Worm (Caenorhabditis elegans) whole organism, L3 larva: ENCODE measurements around the gene jtr-1.

ENCODE experiments used
- R02D3.7 ChIP-seq: fragments of 150-350 bp; optimal IDR thresholded peaks from 2 replicates; lab custom pipeline; 2014; ENCODE audit warnings: missing biosample characterization, missing genetic modification characterization
- ZK546.5 ChIP-seq: sonication (generic microtip); optimal IDR thresholded peaks from 2 replicates; lab custom pipeline; 2017; ENCODE audit warnings: missing biosample characterization, missing genetic modification characterization
- aly-2 ChIP-seq: fragments of 150-350 bp; optimal IDR thresholded peaks from 2 replicates; lab custom pipeline; 2014; ENCODE audit warnings: missing biosample characterization, missing genetic modification characterization
- ama-1 ChIP-seq: fragments of 150-350 bp; optimal IDR thresholded peaks from 2 replicates; lab custom pipeline; 2018
- ceh-28 ChIP-seq: fragments of 150-350 bp; optimal IDR thresholded peaks from 2 replicates; lab custom pipeline; 2014; ENCODE audit warnings: missing biosample characterization, missing genetic modification reagents, missing genetic modification characterization
- ceh-82 ChIP-seq: fragments of 150-350 bp; optimal IDR thresholded peaks from 2 replicates; lab custom pipeline; 2014; ENCODE audit warnings: missing biosample characterization, missing genetic modification characterization
- egl-5 ChIP-seq: fragments of 150-350 bp; optimal IDR thresholded peaks from 2 replicates; lab custom pipeline; 2017; ENCODE audit warnings: missing biosample characterization, missing genetic modification reagents, missing genetic modification characterization, inconsistent platforms
- elt-1 ChIP-seq: fragments of 150-350 bp; optimal IDR thresholded peaks from 2 replicates; lab custom pipeline; 2014; ENCODE audit warnings: missing biosample characterization, missing genetic modification characterization
- elt-2 ChIP-seq: sonication (generic microtip); optimal IDR thresholded peaks from 2 replicates; lab custom pipeline; 2016; ENCODE audit warnings: missing genetic modification reagents, mild to moderate bottlenecking, missing genetic modification characterization, missing compliant biosample characterization
- elt-3 ChIP-seq, 3 experiments: fragments of 150-350 bp in 1 of 3; sonication (generic microtip) in 2 of 3; optimal IDR thresholded peaks; 2 replicates in 2 of 3; 4 replicates in 1 of 3; lab custom pipeline; 2014 to 2017; ENCODE audit warnings: missing biosample characterization in 3 of 3, missing genetic modification characterization in 3 of 3
- eor-1 ChIP-seq, 2 experiments: fragments of 150-350 bp; optimal IDR thresholded peaks; 2 replicates each; lab custom pipeline; 2014 to 2018; ENCODE audit warnings: missing biosample characterization in 2 of 2, missing genetic modification characterization in 2 of 2
- fkh-10 ChIP-seq: sonication (generic microtip); optimal IDR thresholded peaks from 2 replicates; lab custom pipeline; 2017; ENCODE audit warnings: missing biosample characterization, missing genetic modification reagents, missing genetic modification characterization
- fkh-2 ChIP-seq: fragments of 150-350 bp; optimal IDR thresholded peaks from 2 replicates; lab custom pipeline; 2014; ENCODE audit warnings: missing biosample characterization, missing genetic modification reagents, missing genetic modification characterization
- jun-1 ChIP-seq: fragments of 150-350 bp; optimal IDR thresholded peaks from 2 replicates; lab custom pipeline; 2014; ENCODE audit warnings: missing biosample characterization, missing genetic modification reagents, missing genetic modification characterization
- mdl-1 ChIP-seq: fragments of 150-350 bp; optimal IDR thresholded peaks from 2 replicates; lab custom pipeline; 2014; ENCODE audit warnings: missing biosample characterization, missing genetic modification characterization
- mml-1 ChIP-seq: fragments of 150-350 bp; sonication (generic microtip); optimal IDR thresholded peaks from 3 replicates; lab custom pipeline; 2014; ENCODE audit warnings: missing biosample characterization, missing genetic modification characterization
- nfya-1 ChIP-seq: sonication (generic microtip); optimal IDR thresholded peaks from 2 replicates; lab custom pipeline; 2017; ENCODE audit warnings: missing genetic modification characterization, mild to moderate bottlenecking, missing compliant biosample characterization, antibody characterized with exemption, moderate library complexity; ENCODE audit not compliant: insufficient read depth
- nhr-11 ChIP-seq: fragments of 150-350 bp; optimal IDR thresholded peaks from 2 replicates; lab custom pipeline; 2014; ENCODE audit warnings: missing biosample characterization, missing genetic modification characterization
- nhr-12 ChIP-seq: fragments of 150-350 bp; optimal IDR thresholded peaks from 2 replicates; lab custom pipeline; 2014; ENCODE audit warnings: missing biosample characterization, missing genetic modification characterization
- nhr-23 ChIP-seq: fragments of 150-350 bp; optimal IDR thresholded peaks from 2 replicates; lab custom pipeline; 2014; ENCODE audit warnings: missing biosample characterization, missing genetic modification reagents, missing genetic modification characterization
- nhr-25 ChIP-seq: sonication (generic microtip); optimal IDR thresholded peaks from 2 replicates; lab custom pipeline; 2017; ENCODE audit warnings: missing biosample characterization, missing genetic modification characterization
- nhr-28 ChIP-seq: fragments of 150-350 bp; optimal IDR thresholded peaks from 2 replicates; lab custom pipeline; 2014; ENCODE audit warnings: missing biosample characterization, missing genetic modification characterization
- nhr-43 ChIP-seq: sonication (generic microtip); optimal IDR thresholded peaks from 2 replicates; lab custom pipeline; 2016; ENCODE audit warnings: mild to moderate bottlenecking, missing genetic modification characterization, missing compliant biosample characterization; ENCODE audit not compliant: poor library complexity, severe bottlenecking
- nhr-67 ChIP-seq: fragments of 150-350 bp; optimal IDR thresholded peaks from 2 replicates; lab custom pipeline; 2014; ENCODE audit warnings: missing biosample characterization, missing genetic modification characterization
- nhr-76 ChIP-seq: fragments of 150-350 bp; sonication (generic microtip); optimal IDR thresholded peaks from 5 replicates; lab custom pipeline; 2014; ENCODE audit warnings: missing biosample characterization, missing genetic modification characterization
- nhr-77 ChIP-seq: fragments of 150-350 bp; optimal IDR thresholded peaks from 2 replicates; lab custom pipeline; 2014; ENCODE audit warnings: missing biosample characterization, missing genetic modification characterization
- pha-4 ChIP-seq: fragments of 150-350 bp; optimal IDR thresholded peaks from 2 replicates; lab custom pipeline; 2014; ENCODE audit warnings: missing biosample characterization, missing genetic modification reagents, missing genetic modification characterization
- pqm-1 ChIP-seq: fragments of 150-350 bp; optimal IDR thresholded peaks from 2 replicates; lab custom pipeline; 2017; ENCODE audit warnings: missing biosample characterization, missing genetic modification characterization, inconsistent platforms
- sea-2 ChIP-seq: fragments of 150-350 bp; sonication (generic microtip); optimal IDR thresholded peaks from 4 replicates; lab custom pipeline; 2014; ENCODE audit warnings: missing biosample characterization, missing genetic modification reagents, missing genetic modification characterization
- snpc-4 ChIP-seq: fragments of 150-350 bp; optimal IDR thresholded peaks from 2 replicates; lab custom pipeline; 2014; ENCODE audit warnings: missing biosample characterization, missing genetic modification characterization
- unc-39 ChIP-seq: sonication (generic microtip); optimal IDR thresholded peaks from 4 replicates; lab custom pipeline; 2017; ENCODE audit warnings: missing biosample characterization, missing genetic modification characterization
- unc-62 ChIP-seq: fragments of 150-350 bp; sonication (generic microtip); optimal IDR thresholded peaks from 4 replicates; lab custom pipeline; 2014; ENCODE audit warnings: missing biosample characterization, missing genetic modification reagents, missing genetic modification characterization
- ztf-4 ChIP-seq: fragments of 150-350 bp; optimal IDR thresholded peaks from 2 replicates; lab custom pipeline; 2014; ENCODE audit warnings: missing biosample characterization, missing genetic modification characterization

jtr-1 gene

ce11 chrIV:1389599-1389998 lies 31.1 kb upstream of the jtr-1 start:
- TF ChIP-seq nhr-43 (tag; lab: Kevin White, UChicago) (no peak), nhr-28 (tag; lab: Kevin White, UChicago) (no peak), elt-2 (tag; lab: Kevin White, UChicago) (peak; percentile 77), pqm-1 (tag; lab: Kevin White, UChicago) (peak; percentile 35)

DNA sequence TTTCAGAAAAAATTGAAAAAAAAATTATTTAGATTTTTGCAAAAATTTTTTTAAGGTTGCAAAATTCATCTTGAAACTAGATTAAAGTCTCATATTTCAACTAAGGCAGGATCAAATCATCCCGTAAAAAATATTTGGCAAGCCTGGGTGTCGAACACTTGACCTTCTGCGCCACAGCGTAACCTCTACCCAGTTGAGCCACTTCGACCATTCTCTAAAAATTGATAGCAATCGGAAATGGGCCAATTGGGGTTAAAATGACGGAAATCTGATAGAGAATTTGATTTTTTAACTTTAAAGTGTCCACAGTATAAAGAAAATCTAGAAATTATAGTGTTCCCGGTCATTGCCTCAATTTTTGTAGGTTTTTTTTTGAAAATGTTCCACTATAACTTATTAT lies 30.6 kb upstream of the jtr-1 start:
- TF ChIP-seq pha-4 (tag; lab: Kevin White, UChicago) (no peak), nhr-76 (tag; lab: Kevin White, UChicago) (no peak), mdl-1 (no peak), aly-2 (tag; lab: Kevin White, UChicago) (no peak)

- TF ChIP-seq nhr-11 (no peak), nhr-76 (tag; lab: Kevin White, UChicago) (no peak), ZK546.5 (no peak), ama-1 (no peak)
Measured at ce11 chrIV:1391446-1391845, 29.3 kb upstream of the jtr-1 start.

ce11 chrIV:1394077-1394476 lies 26.7 kb upstream of the jtr-1 start:
- TF ChIP-seq ama-1 (no peak), pha-4 (tag; lab: Kevin White, UChicago) (no peak), fkh-10 (GFP tag; lab: Kevin White, UChicago) (no peak), unc-39 (tag; lab: Kevin White, UChicago) (no peak), aly-2 (tag; lab: Kevin White, UChicago) (no peak), nhr-23 (no peak), ztf-4 (tag; lab: Kevin White, UChicago) (no peak), mml-1 (tag; lab: Kevin White, UChicago) (no peak), nhr-12 (tag; lab: Kevin White, UChicago) (no peak), eor-1 (tag; optimal IDR thresholded peaks at IDR 0.05; lab: Kevin White, UChicago) (no peak), nhr-25 (tag; lab: Kevin White, UChicago) (no peak), mdl-1 (no peak), ceh-82 (tag; lab: Kevin White, UChicago) (no peak), ZK546.5 (no peak), fkh-2 (tag; lab: Kevin White, UChicago) (no peak), egl-5 (tag; lab: Kevin White, UChicago) (no peak)

- TF ChIP-seq nhr-25 (tag; lab: Kevin White, UChicago) = no peak
- TF ChIP-seq ceh-28 = no peak
- TF ChIP-seq nhr-12 (tag; lab: Kevin White, UChicago) = no peak
- TF ChIP-seq nhr-77 = no peak
Measured at ce11 chrIV:1397895-1398294, 22.8 kb upstream of the jtr-1 start.

DNA sequence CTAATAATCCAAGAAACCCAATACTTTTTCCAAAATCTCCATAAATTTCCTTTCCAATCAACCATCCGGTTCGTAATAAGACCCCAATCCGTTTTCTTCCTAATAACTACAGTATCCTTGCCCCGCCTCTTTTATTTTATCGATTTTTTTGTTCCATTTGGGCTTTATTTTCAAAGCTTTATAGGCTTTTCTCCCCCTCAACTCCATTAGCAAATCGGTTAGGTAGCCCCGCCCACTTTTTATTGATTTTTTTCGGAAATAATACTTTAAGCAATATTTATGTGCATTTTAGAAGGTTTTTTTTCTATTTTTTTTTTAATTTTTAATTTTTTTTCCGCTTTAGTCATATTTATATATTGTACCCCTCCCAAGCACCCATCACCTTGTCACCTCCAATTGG lies 20.7 kb upstream of the jtr-1 start:
- TF ChIP-seq ceh-28 = peak; percentile 43
- TF ChIP-seq nhr-11 = no peak

- TF ChIP-seq nhr-43 (tag; lab: Kevin White, UChicago) = no peak
- TF ChIP-seq pha-4 (tag; lab: Kevin White, UChicago) = peak; percentile 41
- no peak for TF ChIP-seq ztf-4 (tag; lab: Kevin White, UChicago)
- TF ChIP-seq elt-3 (tag; optimal IDR thresholded peaks at IDR 0.05; lab: Kevin White, UChicago) = no peak
- no peak for TF ChIP-seq unc-62 (GFP tag; lab: Kevin White, UChicago)
- no peak for TF ChIP-seq sea-2
- no peak for TF ChIP-seq unc-39 (tag; lab: Kevin White, UChicago)
- TF ChIP-seq fkh-10 (GFP tag; lab: Kevin White, UChicago) = no peak
- TF ChIP-seq pqm-1 (tag; lab: Kevin White, UChicago) = peak; percentile 43
- TF ChIP-seq mdl-1 = no peak
- no peak for TF ChIP-seq nhr-77
- TF ChIP-seq nfya-1 = no peak
- TF ChIP-seq nhr-23 = no peak
- TF ChIP-seq aly-2 (tag; lab: Kevin White, UChicago) = no peak
- TF ChIP-seq snpc-4 (tag; lab: Kevin White, UChicago) = no peak
- TF ChIP-seq mml-1 (tag; lab: Kevin White, UChicago) = no peak
- TF ChIP-seq elt-2 (tag; lab: Kevin White, UChicago) = peak; percentile 48
- no peak for TF ChIP-seq elt-1 (tag; lab: Kevin White, UChicago)
- no peak for TF ChIP-seq nhr-67 (tag; lab: Kevin White, UChicago)
- no peak for TF ChIP-seq ZK546.5
- no peak for TF ChIP-seq jun-1 (tag; lab: Kevin White, UChicago)
- TF ChIP-seq R02D3.7 (tag; lab: Kevin White, UChicago) = no peak
Measured at ce11 chrIV:1403960-1404359, 16.8 kb upstream of the jtr-1 start.
